Worm (Caenorhabditis elegans): ENCODE measurements around the gene dyf-13.

- TF ChIP-seq zip-5 (tag; optimal IDR thresholded peaks at IDR 0.05) (no peak), hlh-13 (GFP tag; optimal IDR thresholded peaks at IDR 0.05) (no peak), ttx-3 (tag; optimal IDR thresholded peaks at IDR 0.05) (no peak), elt-2 (tag; optimal IDR thresholded peaks at IDR 0.05) (no peak)
Measured at ce11 chrII:7161512-7161911, 9.6 kb downstream of the dyf-13 start, which contains the start of gene C27H5.12.
